Worm (Caenorhabditis elegans) whole organism, L3 larva: ENCODE data around the gene inx-18.

ENCODE experiments used
- R02D3.7 ChIP-seq: fragments of 150-350 bp; optimal IDR thresholded peaks from 2 replicates; lab custom pipeline; 2014; ENCODE audit warnings: missing biosample characterization, missing genetic modification characterization
- ama-1 ChIP-seq: fragments of 150-350 bp; optimal IDR thresholded peaks from 2 replicates; lab custom pipeline; 2018
- ceh-9 ChIP-seq: sonication (generic microtip); optimal IDR thresholded peaks from 2 replicates; lab custom pipeline; 2018; ENCODE audit warnings: missing biosample characterization, missing genetic modification characterization
- elt-3 ChIP-seq, 3 experiments: fragments of 150-350 bp in 1 of 3; sonication (generic microtip) in 2 of 3; optimal IDR thresholded peaks; 2 replicates in 2 of 3; 4 replicates in 1 of 3; lab custom pipeline; 2014 to 2017; ENCODE audit warnings: missing biosample characterization in 3 of 3, missing genetic modification characterization in 3 of 3
- fkh-10 ChIP-seq: sonication (generic microtip); optimal IDR thresholded peaks from 2 replicates; lab custom pipeline; 2017; ENCODE audit warnings: missing biosample characterization, missing genetic modification reagents, missing genetic modification characterization
- fkh-2 ChIP-seq: fragments of 150-350 bp; optimal IDR thresholded peaks from 2 replicates; lab custom pipeline; 2014; ENCODE audit warnings: missing biosample characterization, missing genetic modification reagents, missing genetic modification characterization
- sea-2 ChIP-seq: fragments of 150-350 bp; sonication (generic microtip); optimal IDR thresholded peaks from 4 replicates; lab custom pipeline; 2014; ENCODE audit warnings: missing biosample characterization, missing genetic modification reagents, missing genetic modification characterization
- unc-39 ChIP-seq: sonication (generic microtip); optimal IDR thresholded peaks from 4 replicates; lab custom pipeline; 2017; ENCODE audit warnings: missing biosample characterization, missing genetic modification characterization
- zag-1 ChIP-seq: fragments of 150-350 bp; optimal IDR thresholded peaks from 2 replicates; lab custom pipeline; 2014; ENCODE audit warnings: missing biosample characterization, missing genetic modification characterization
- ztf-11 ChIP-seq: fragments of 150-350 bp; optimal IDR thresholded peaks from 2 replicates; lab custom pipeline; 2014; ENCODE audit warnings: missing biosample characterization, missing genetic modification characterization

DNA sequence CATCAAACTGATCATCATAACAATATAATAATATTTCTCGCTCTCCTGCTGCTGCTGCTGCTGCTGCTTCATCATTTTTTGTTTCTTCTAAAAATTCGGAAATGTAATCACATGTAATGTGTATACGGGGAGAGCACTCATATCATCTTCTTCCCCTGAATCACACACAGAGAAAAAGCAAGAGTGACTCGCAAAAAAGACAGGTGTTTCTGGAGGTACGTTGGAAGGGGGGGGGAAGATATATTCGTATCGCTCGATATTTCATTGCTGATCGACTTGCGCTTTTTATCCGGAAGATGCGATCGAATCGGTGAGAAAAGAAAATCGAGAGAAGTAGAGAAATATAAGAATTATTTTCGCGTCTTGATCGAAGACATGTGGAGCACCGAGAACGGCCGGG, 1.5 kb downstream of the inx-18 start:
- TF ChIP-seq unc-39 (tag; lab: Kevin White, UChicago) (no peak), ceh-9 (tag; lab: Kevin White, UChicago) (no peak), ama-1 (no peak), R02D3.7 (tag; lab: Kevin White, UChicago) (no peak), zag-1 (tag; lab: Kevin White, UChicago) (no peak), elt-3 (tag; optimal IDR thresholded peaks at IDR 0.05; lab: Kevin White, UChicago) (no peak), sea-2 (GFP tag; lab: Kevin White, UChicago) (no peak), fkh-10 (GFP tag; lab: Kevin White, UChicago) (no peak), ztf-11 (tag; lab: Kevin White, UChicago) (no peak), fkh-2 (no peak)
